Fruit fly (Drosophila melanogaster): ENCODE measurements around the gene CG17192.

DNA sequence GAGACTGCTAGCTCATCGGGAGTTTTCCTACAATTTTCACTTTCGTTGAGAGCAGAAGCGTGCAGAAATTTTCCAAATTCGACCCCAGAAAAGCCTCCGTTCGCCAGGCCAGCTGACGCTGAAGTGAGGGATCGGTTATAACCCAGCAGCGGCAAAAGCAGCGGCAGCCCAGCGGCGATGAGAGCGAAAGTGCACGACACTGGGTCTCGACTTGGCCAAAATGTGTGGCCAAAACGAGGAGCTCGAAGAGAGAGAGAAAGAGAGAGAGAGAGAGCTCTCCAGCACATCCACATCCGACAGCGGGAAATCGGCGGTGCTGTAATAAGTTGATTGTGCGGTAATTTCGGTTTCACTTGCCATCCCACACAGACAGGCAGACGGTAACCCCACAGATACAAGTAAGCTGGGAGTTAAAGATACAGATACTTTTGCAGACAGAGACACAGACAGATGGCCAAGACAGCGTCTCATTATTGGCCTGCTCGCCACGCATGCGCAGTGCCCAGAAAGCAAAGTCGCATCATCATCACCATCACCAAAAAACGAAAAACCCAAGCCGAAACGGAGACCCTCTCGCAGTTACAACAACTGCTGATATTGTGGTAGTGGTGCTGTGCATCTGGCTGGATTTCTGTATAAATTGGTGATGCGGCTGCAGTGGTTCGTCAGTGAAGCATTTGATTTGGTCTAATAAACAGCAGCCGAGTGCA lies 30.6 kb upstream of the CG17192 start, which contains the start of gene TwdlT:
- TF ChIP-seq grn (GFP tag; optimal IDR thresholded peaks at IDR 0.05), result no peak
- TF ChIP-seq gcm2 (GFP tag; optimal IDR thresholded peaks at IDR 0.05), result no peak
- no peak for TF ChIP-seq grau (tag; optimal IDR thresholded peaks at IDR 0.05)
